Fruit fly (Drosophila melanogaster) whole organism, pupa: Measurements from ENCODE around the gene Polr2B.

Experiments
- CG10348 ChIP-seq: fragments of 200-800 bp; sonication (Bioruptor generic); IDR thresholded peaks from 2 replicates; pipeline ENCODE4 v1.3.6; 2022; ENCODE audit warnings: missing biosample characterization, missing genetic modification characterization
- CG12605 ChIP-seq: fragments of 200-800 bp; sonication (Bioruptor generic); IDR thresholded peaks from 2 replicates; pipeline ENCODE4 v1.3.6; 2022; ENCODE audit warnings: missing biosample characterization, missing genetic modification characterization
- CG13204 ChIP-seq: fragments of 200-800 bp; sonication (Bioruptor generic); optimal IDR thresholded peaks from 2 replicates; lab custom pipeline; 2018; ENCODE audit warnings: missing biosample characterization, mild to moderate bottlenecking, missing genetic modification characterization, moderate library complexity
- CG14655 ChIP-seq: fragments of 200-800 bp; sonication (Bioruptor generic); optimal IDR thresholded peaks from 3 replicates; lab custom pipeline; 2017; ENCODE audit warnings: mild to moderate bottlenecking, missing biosample characterization, missing genetic modification reagents, missing genetic modification characterization
- CG15710 ChIP-seq: fragments of 200-800 bp; sonication (Bioruptor generic); optimal IDR thresholded peaks from 2 replicates; lab custom pipeline; 2018; ENCODE audit warnings: missing biosample characterization, mild to moderate bottlenecking, missing genetic modification characterization, moderate library complexity
- CG17806 ChIP-seq: fragments of 200-800 bp; sonication (Bioruptor generic); optimal IDR thresholded peaks from 2 replicates; lab custom pipeline; 2018; ENCODE audit warnings: missing biosample characterization, mild to moderate bottlenecking, missing genetic modification characterization, moderate library complexity
- CG32121 ChIP-seq: fragments of 200-800 bp; sonication (Bioruptor generic); IDR thresholded peaks from 2 replicates; pipeline ENCODE4 v1.3.6; 2022; ENCODE audit warnings: missing biosample characterization, missing genetic modification characterization
- CG34367 ChIP-seq: fragments of 200-800 bp; sonication (Bioruptor generic); optimal IDR thresholded peaks from 2 replicates; lab custom pipeline; 2018; ENCODE audit warnings: missing biosample characterization, mild to moderate bottlenecking, missing genetic modification characterization
- CG4496 ChIP-seq: fragments of 200-800 bp; sonication (Bioruptor generic); IDR thresholded peaks from 3 replicates; pipeline ENCODE4 v1.3.6; 2022; ENCODE audit warnings: missing biosample characterization, missing genetic modification characterization
- CG8159 ChIP-seq: fragments of 200-800 bp; sonication (Bioruptor generic); optimal IDR thresholded peaks from 3 replicates; lab custom pipeline; 2018; ENCODE audit warnings: missing biosample characterization, mild to moderate bottlenecking, missing genetic modification characterization, moderate library complexity
- CG8301 ChIP-seq: fragments of 200-800 bp; sonication (Bioruptor generic); optimal IDR thresholded peaks from 2 replicates; lab custom pipeline; 2018; ENCODE audit warnings: missing biosample characterization, mild to moderate bottlenecking, missing genetic modification characterization
- CG9948 ChIP-seq: fragments of 200-800 bp; sonication (Bioruptor generic); optimal IDR thresholded peaks from 2 replicates; lab custom pipeline; 2018; ENCODE audit warnings: missing biosample characterization, mild to moderate bottlenecking, missing genetic modification characterization, moderate library complexity
- D1 ChIP-seq: fragments of 200-800 bp; sonication (Bioruptor generic); optimal IDR thresholded peaks from 2 replicates; lab custom pipeline; 2018; ENCODE audit warnings: missing biosample characterization, mild to moderate bottlenecking, missing genetic modification characterization, moderate library complexity
- EcR ChIP-seq: fragments of 200-800 bp; sonication (Bioruptor generic); optimal IDR thresholded peaks from 3 replicates; lab custom pipeline; 2019; ENCODE audit warnings: missing biosample characterization, missing genetic modification characterization, mild to moderate bottlenecking, moderate library complexity, missing genetic modification reagents
- Ets98B ChIP-seq: fragments of 200-800 bp; sonication (Bioruptor generic); IDR thresholded peaks from 2 replicates; pipeline ENCODE4 v1.3.6; 2022; ENCODE audit warnings: missing biosample characterization, missing genetic modification characterization
- Pif1A ChIP-seq: fragments of 200-800 bp; sonication (Bioruptor generic); optimal IDR thresholded peaks from 3 replicates; lab custom pipeline; 2016; ENCODE audit warnings: missing biosample characterization, missing genetic modification characterization
- Pif1B ChIP-seq: fragments of 200-800 bp; sonication (Bioruptor generic); optimal IDR thresholded peaks from 3 replicates; lab custom pipeline; 2016; ENCODE audit warnings: missing biosample characterization, missing genetic modification characterization
- Snoo ChIP-seq: fragments of 200-800 bp; sonication (Bioruptor generic); optimal IDR thresholded peaks from 3 replicates; lab custom pipeline; 2017; ENCODE audit warnings: missing biosample characterization, mild to moderate bottlenecking, missing genetic modification characterization, inconsistent platforms
- fd96Ca ChIP-seq: fragments of 200-800 bp; sonication (Bioruptor generic); IDR thresholded peaks from 3 replicates; pipeline ENCODE4 v1.3.6; 2022; ENCODE audit warnings: missing biosample characterization, missing genetic modification characterization
- gl ChIP-seq: fragments of 200-800 bp; sonication (Bioruptor generic); optimal IDR thresholded peaks from 2 replicates; lab custom pipeline; 2018; ENCODE audit warnings: missing biosample characterization, mild to moderate bottlenecking, missing genetic modification characterization
- rn ChIP-seq: fragments of 200-800 bp; sonication (Bioruptor generic); IDR thresholded peaks from 2 replicates; pipeline ENCODE4 v1.3.6; 2022; ENCODE audit warnings: missing biosample characterization, missing genetic modification characterization

Gene Polr2B

DNA sequence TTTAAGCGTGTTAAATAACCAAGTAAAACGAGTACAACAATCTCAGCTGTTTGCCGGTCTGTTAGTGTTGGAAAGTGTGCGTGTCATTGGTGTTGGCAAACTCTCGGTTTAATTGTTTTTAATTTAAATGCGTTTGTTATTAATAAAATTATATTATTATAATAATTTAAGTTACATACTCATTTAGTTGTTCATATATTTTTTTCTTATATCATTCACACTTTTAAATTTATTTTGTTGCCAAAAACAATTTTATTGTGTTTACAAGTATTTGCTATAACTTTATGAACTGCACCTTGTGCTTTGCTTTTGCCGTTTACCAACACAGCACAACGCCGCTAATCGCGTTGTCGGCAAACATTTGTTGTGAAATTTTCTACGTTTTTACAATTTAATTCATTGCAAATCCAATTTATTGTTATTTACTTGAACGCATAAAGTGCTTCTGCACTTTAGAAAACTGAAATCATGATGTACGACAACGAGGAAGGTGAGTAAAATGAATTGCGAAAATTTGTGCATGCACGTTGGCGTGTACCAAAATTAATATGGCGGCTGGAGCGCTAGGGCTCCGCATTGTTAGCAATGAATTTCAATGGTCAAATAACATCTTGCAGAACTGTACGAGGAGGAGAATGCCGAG is at the start of gene Polr2B, which contains the start of gene 140up:
Gene Polr2B, plus strand, starts transcription at position 313 of the 643 bp plus-strand sequence.
Gene 140up, minus strand, starts transcription at position 70 of the 643 bp plus-strand sequence.
- TF ChIP-seq Pif1B (GFP tag; lab: Kevin White, UChicago): peak; percentile 80
- TF ChIP-seq Pif1A: peak; percentile 69
- TF ChIP-seq CG14655 (GFP tag; lab: Kevin White, UChicago): no peak
- TF ChIP-seq CG4496 (GFP tag; lab: Robert Waterston, UW): peak; percentile 89
- TF ChIP-seq gl: peak; percentile 46
- TF ChIP-seq CG8301 (tag; lab: Kevin White, UChicago): no peak
- TF ChIP-seq Snoo (tag; lab: Kevin White, UChicago): peak; percentile 83
- TF ChIP-seq EcR (GFP tag; lab: Kevin White, UChicago): no peak
- peak; percentile 41; the same call in 1 of the 2 replicates for TF ChIP-seq CG12605 (GFP tag; lab: Robert Waterston, UW)
- TF ChIP-seq rn (GFP tag; lab: Robert Waterston, UW): peak; percentile 85
- TF ChIP-seq CG13204 (GFP tag; lab: Kevin White, UChicago): no peak
- peak; percentile 91 for TF ChIP-seq CG8159
- TF ChIP-seq fd96Ca (GFP tag; lab: Robert Waterston, UW): peak; percentile 65
- peak; percentile 82 for TF ChIP-seq CG17806 (tag; lab: Kevin White, UChicago)
- peak; percentile 90 for TF ChIP-seq CG32121 (GFP tag; lab: Robert Waterston, UW)
- TF ChIP-seq D1 (tag; lab: Kevin White, UChicago): peak; percentile 89
- peak; percentile 91 for TF ChIP-seq CG15710 (tag; lab: Kevin White, UChicago)
- peak; percentile 52 for TF ChIP-seq CG10348
- TF ChIP-seq CG9948 (tag; lab: Kevin White, UChicago): peak; percentile 88
- peak; percentile 85 for TF ChIP-seq Ets98B (GFP tag; lab: Robert Waterston, UW)
- peak; percentile 84 for TF ChIP-seq CG34367 (tag; lab: Kevin White, UChicago)

DNA sequence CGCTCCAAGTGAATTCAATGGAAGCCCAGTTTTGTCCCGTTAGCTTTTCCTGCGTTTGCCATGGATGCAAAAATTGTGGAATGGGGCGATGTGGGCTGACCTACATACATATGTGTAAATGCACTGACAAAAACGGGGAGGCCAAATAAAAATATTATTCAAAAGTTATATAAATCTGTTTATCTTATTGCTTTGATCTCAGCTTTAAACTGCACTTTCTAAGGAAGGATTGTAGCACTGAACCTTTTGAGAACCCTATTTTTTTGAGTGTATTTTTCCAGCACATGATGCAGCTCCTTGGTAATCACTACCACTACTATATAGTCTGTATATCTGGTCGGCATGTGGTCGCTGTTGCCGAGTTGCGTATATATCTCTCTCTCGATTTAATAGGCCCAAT is 48.6 kb upstream of the Polr2B start:
- no peak for TF ChIP-seq fd96Ca (GFP tag; lab: Robert Waterston, UW)
- TF ChIP-seq CG8301 (tag; lab: Kevin White, UChicago): peak; percentile 68
- TF ChIP-seq Snoo (tag; lab: Kevin White, UChicago): peak; percentile 21
- TF ChIP-seq EcR (GFP tag; lab: Kevin White, UChicago): no peak
- peak; percentile 41 for TF ChIP-seq Pif1B (GFP tag; lab: Kevin White, UChicago)
- peak; percentile 58 for TF ChIP-seq CG15710 (tag; lab: Kevin White, UChicago)
- no peak for TF ChIP-seq rn (GFP tag; lab: Robert Waterston, UW)
- TF ChIP-seq Ets98B (GFP tag; lab: Robert Waterston, UW): no peak
- TF ChIP-seq CG32121 (GFP tag; lab: Robert Waterston, UW): peak; percentile 54; the same call in 1 of the 2 replicates
- TF ChIP-seq CG13204 (GFP tag; lab: Kevin White, UChicago): no peak
- peak; percentile 85 for TF ChIP-seq CG4496 (GFP tag; lab: Robert Waterston, UW)
- TF ChIP-seq D1 (tag; lab: Kevin White, UChicago): peak; percentile 36
- TF ChIP-seq CG8159: peak; percentile 71
- TF ChIP-seq CG14655 (GFP tag; lab: Kevin White, UChicago): peak; percentile 55
- peak; percentile 39 for TF ChIP-seq CG9948 (tag; lab: Kevin White, UChicago)
- TF ChIP-seq CG34367 (tag; lab: Kevin White, UChicago): peak; percentile 13
- no peak for TF ChIP-seq gl
- TF ChIP-seq CG17806 (tag; lab: Kevin White, UChicago): peak; percentile 72
- no peak for TF ChIP-seq CG10348
- 0 out of 2 replicates have a peak, but pooled peaks have one; percentile 26 for TF ChIP-seq CG12605 (GFP tag; lab: Robert Waterston, UW)
- TF ChIP-seq Pif1A: peak; percentile 43

- no peak for TF ChIP-seq CG15710 (tag; lab: Kevin White, UChicago)
- TF ChIP-seq CG14655 (GFP tag; lab: Kevin White, UChicago): no peak
- TF ChIP-seq CG8301 (tag; lab: Kevin White, UChicago): no peak
- no peak for TF ChIP-seq Snoo (tag; lab: Kevin White, UChicago)
- TF ChIP-seq CG8159: no peak
- no peak for TF ChIP-seq Pif1A
- no peak for TF ChIP-seq CG32121 (GFP tag; lab: Robert Waterston, UW)
- TF ChIP-seq CG4496 (GFP tag; lab: Robert Waterston, UW): no peak
- TF ChIP-seq Pif1B (GFP tag; lab: Kevin White, UChicago): no peak
- TF ChIP-seq fd96Ca (GFP tag; lab: Robert Waterston, UW): no peak
- TF ChIP-seq CG13204 (GFP tag; lab: Kevin White, UChicago): no peak
- TF ChIP-seq CG34367 (tag; lab: Kevin White, UChicago): no peak
- no peak for TF ChIP-seq rn (GFP tag; lab: Robert Waterston, UW)
- no peak for TF ChIP-seq CG12605 (GFP tag; lab: Robert Waterston, UW)
- no peak for TF ChIP-seq CG10348
- TF ChIP-seq gl: no peak
- TF ChIP-seq D1 (tag; lab: Kevin White, UChicago): no peak
- no peak for TF ChIP-seq CG17806 (tag; lab: Kevin White, UChicago)
Observed at dm6 chr3R:14081526-14081925, 44.1 kb upstream of the Polr2B start.

- TF ChIP-seq CG13204 (GFP tag; lab: Kevin White, UChicago) (no peak), CG8159 (peak; percentile 20)
Observed at dm6 chr3R:14085555-14085954, 40.0 kb upstream of the Polr2B start.

DNA sequence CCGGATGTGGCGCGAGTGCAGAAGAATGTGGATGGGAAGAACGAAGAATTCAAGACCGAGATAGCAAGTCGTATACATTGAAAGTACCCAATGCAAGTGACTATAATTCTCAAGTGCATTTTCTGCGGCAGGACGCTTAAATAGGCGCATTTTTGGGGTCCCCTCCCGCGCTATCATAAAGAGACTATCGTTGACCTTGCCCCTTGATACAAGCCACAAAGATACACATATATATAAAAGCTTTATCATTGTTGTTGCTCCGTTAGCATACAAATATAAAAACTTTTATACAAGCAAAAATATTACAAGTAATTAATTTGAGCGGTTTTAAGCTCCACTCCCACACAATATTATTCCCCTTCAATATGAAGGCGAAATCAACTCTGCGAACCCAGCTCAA is 37.4 kb upstream of the Polr2B start:
- TF ChIP-seq CG8301 (tag; lab: Kevin White, UChicago) (no peak), EcR (GFP tag; lab: Kevin White, UChicago) (peak; percentile 78)
